Worm (Caenorhabditis elegans) whole organism, L4 larva: ENCODE data around the gene ZK105.14.

ENCODE experiments used
- F10B5.3 ChIP-seq: sonication (generic microtip); optimal IDR thresholded peaks from 2 replicates; lab custom pipeline; 2016; ENCODE audit warnings: mild to moderate bottlenecking, missing genetic modification characterization, missing compliant biosample characterization
- F37D6.2 ChIP-seq: sonication (generic microtip); optimal IDR thresholded peaks from 2 replicates; lab custom pipeline; 2016; ENCODE audit warnings: mild to moderate bottlenecking, missing genetic modification characterization, missing compliant biosample characterization
- T26A8.4 ChIP-seq: fragments of 200-800 bp; sonication (Bioruptor generic); IDR thresholded peaks from 2 replicates; pipeline ENCODE4 v1.3.6; 2022; ENCODE audit warnings: missing genetic modification characterization, missing compliant biosample characterization
- Y105C5A.15 ChIP-seq: fragments of 200-800 bp; sonication (Bioruptor generic); IDR thresholded peaks from 2 replicates; pipeline ENCODE4 v1.3.6; 2022; ENCODE audit warnings: missing genetic modification characterization, missing compliant biosample characterization
- aha-1 ChIP-seq: fragments of 150-350 bp; peaks from one replicate; lab custom pipeline; 2014; ENCODE audit warnings: missing biosample characterization, missing genetic modification characterization
- ceh-28 ChIP-seq: fragments of 150-350 bp; optimal IDR thresholded peaks from 2 replicates; lab custom pipeline; 2014; ENCODE audit warnings: missing biosample characterization, missing genetic modification reagents, missing genetic modification characterization
- ceh-32 ChIP-seq: sonication (generic microtip); optimal IDR thresholded peaks from 2 replicates; lab custom pipeline; 2016; ENCODE audit warnings: mild to moderate bottlenecking, missing genetic modification characterization, missing compliant biosample characterization; ENCODE audit not compliant: poor library complexity
- ceh-44 ChIP-seq: fragments of 200-800 bp; sonication (Bioruptor generic); IDR thresholded peaks from 2 replicates; pipeline ENCODE4 v1.3.6; 2022; ENCODE audit warnings: missing genetic modification reagents, missing genetic modification characterization, missing compliant biosample characterization
- ces-1 ChIP-seq: fragments of 150-350 bp; sonication (generic microtip); optimal IDR thresholded peaks from 4 replicates; lab custom pipeline; 2014; ENCODE audit warnings: missing biosample characterization, missing genetic modification reagents, missing genetic modification characterization
- daf-16 ChIP-seq, 3 experiments: sonication (generic microtip); optimal IDR thresholded peaks; 2 replicates each; lab custom pipeline; 2016 to 2017; ENCODE audit warnings: missing genetic modification characterization in 3 of 3, missing genetic modification reagents in 3 of 3, mild to moderate bottlenecking in 2 of 3, missing compliant biosample characterization in 2 of 3, missing biosample characterization in 1 of 3, moderate library complexity in 1 of 3
- dmd-6 ChIP-seq: fragments of 200-800 bp; sonication (Bioruptor generic); IDR thresholded peaks from 2 replicates; pipeline ENCODE4 v1.3.6; 2022; ENCODE audit warnings: missing genetic modification reagents, missing genetic modification characterization, missing compliant biosample characterization
- dmd-9 ChIP-seq: fragments of 200-800 bp; sonication (Bioruptor generic); IDR thresholded peaks from 2 replicates; pipeline ENCODE4 v1.3.6; 2022; ENCODE audit warnings: missing genetic modification reagents, missing genetic modification characterization, missing compliant biosample characterization
- dve-1 ChIP-seq: sonication (generic microtip); optimal IDR thresholded peaks from 2 replicates; lab custom pipeline; 2017; ENCODE audit warnings: antibody characterized with exemption, mild to moderate bottlenecking, missing genetic modification characterization, missing compliant biosample characterization; ENCODE audit not compliant: insufficient read depth
- fkh-10 ChIP-seq: fragments of 150-350 bp; optimal IDR thresholded peaks from 2 replicates; lab custom pipeline; 2014; ENCODE audit warnings: missing biosample characterization, missing genetic modification reagents, missing genetic modification characterization
- fos-1 ChIP-seq: fragments of 150-350 bp; optimal IDR thresholded peaks from 2 replicates; lab custom pipeline; 2014; ENCODE audit warnings: missing biosample characterization, missing genetic modification characterization
- hif-1 ChIP-seq, 2 experiments: sonication (generic microtip); optimal IDR thresholded peaks; 2 replicates each; lab custom pipeline; 2016 to 2017; ENCODE audit warnings: missing compliant biosample characterization in 2 of 2, missing genetic modification characterization in 2 of 2, missing genetic modification reagents in 2 of 2, missing genotype in 2 of 2, mild to moderate bottlenecking in 1 of 2
- hmg-1.1 ChIP-seq: fragments of 200-800 bp; sonication (Bioruptor generic); IDR thresholded peaks from 2 replicates; pipeline ENCODE4 v1.3.6; 2022; ENCODE audit warnings: missing genetic modification reagents, missing genetic modification characterization, missing compliant biosample characterization
- jun-1 ChIP-seq: fragments of 150-350 bp; optimal IDR thresholded peaks from 2 replicates; lab custom pipeline; 2014; ENCODE audit warnings: missing biosample characterization, missing genetic modification reagents, missing genetic modification characterization
- lin-15B ChIP-seq: fragments of 150-350 bp; sonication (generic microtip); optimal IDR thresholded peaks from 3 replicates; lab custom pipeline; 2014; ENCODE audit warnings: missing biosample characterization, missing genetic modification characterization
- madf-9 ChIP-seq: fragments of 200-800 bp; sonication (Bioruptor generic); conservative IDR thresholded peaks from 2 replicates; pipeline ENCODE4 v1.3.6; 2022; ENCODE audit warnings: missing genetic modification reagents, missing genetic modification characterization, missing compliant biosample characterization
- mdt-29 ChIP-seq: fragments of 200-800 bp; sonication (Bioruptor generic); IDR thresholded peaks from 2 replicates; pipeline ENCODE4 v1.3.6; 2022; ENCODE audit warnings: missing genetic modification reagents, missing genetic modification characterization, missing compliant biosample characterization
- mxl-2 ChIP-seq: fragments of 200-800 bp; sonication (Bioruptor generic); conservative IDR thresholded peaks from 2 replicates; pipeline ENCODE4 v1.3.6; 2022; ENCODE audit warnings: missing genetic modification reagents, missing genetic modification characterization, missing compliant biosample characterization
- nhr-11 ChIP-seq: fragments of 150-350 bp; optimal IDR thresholded peaks from 2 replicates; lab custom pipeline; 2014; ENCODE audit warnings: missing biosample characterization, missing genetic modification characterization
- nhr-111 ChIP-seq: fragments of 200-800 bp; sonication (Bioruptor generic); optimal IDR thresholded peaks from 2 replicates; lab custom pipeline; 2018; ENCODE audit warnings: mild to moderate bottlenecking, missing genetic modification characterization, missing compliant biosample characterization
- nhr-25 ChIP-seq: sonication (generic microtip); optimal IDR thresholded peaks from 2 replicates; lab custom pipeline; 2017; ENCODE audit warnings: missing genetic modification characterization, mild to moderate bottlenecking, missing compliant biosample characterization, antibody characterized with exemption, moderate library complexity, borderline replicate concordance; ENCODE audit not compliant: insufficient read depth
- php-3 ChIP-seq: fragments of 200-800 bp; sonication (Bioruptor generic); IDR thresholded peaks from 2 replicates; pipeline ENCODE4 v1.3.6; 2022; ENCODE audit warnings: missing genetic modification reagents, missing genetic modification characterization, missing compliant biosample characterization
- pqm-1 ChIP-seq: sonication (generic microtip); optimal IDR thresholded peaks from 2 replicates; lab custom pipeline; 2017; ENCODE audit warnings: missing biosample characterization, missing genetic modification characterization
- saeg-2 ChIP-seq: fragments of 200-800 bp; sonication (Bioruptor generic); IDR thresholded peaks from 2 replicates; pipeline ENCODE4 v1.3.6; 2022; ENCODE audit warnings: missing genetic modification reagents, missing genetic modification characterization, missing compliant biosample characterization
- unc-62 ChIP-seq, 3 experiments: fragments of 150-350 bp in 1 of 3; sonication (generic microtip); optimal IDR thresholded peaks in 2 of 3; peaks in 1 of 3; 1 replicate in 1 of 3; 2 replicates in 2 of 3; lab custom pipeline; 2014 to 2017; ENCODE audit warnings: missing biosample characterization in 3 of 3, missing genetic modification characterization in 3 of 3, missing genetic modification reagents in 3 of 3, missing genotype in 1 of 3
- vab-7 ChIP-seq: fragments of 200-800 bp; sonication (Bioruptor generic); IDR thresholded peaks from 2 replicates; pipeline ENCODE4 v1.3.6; 2022; ENCODE audit warnings: missing genetic modification reagents, missing genetic modification characterization, missing compliant biosample characterization
- zip-11 ChIP-seq: fragments of 200-800 bp; sonication (Bioruptor generic); IDR thresholded peaks from 2 replicates; pipeline ENCODE4 v1.3.6; 2022; ENCODE audit warnings: missing genetic modification characterization, missing compliant biosample characterization
- ztf-7 ChIP-seq: fragments of 150-350 bp; optimal IDR thresholded peaks from 2 replicates; lab custom pipeline; 2014; ENCODE audit warnings: missing biosample characterization, missing genetic modification characterization

The ZK105.14 gene

ce11 chrV:7721945-7722344, at the start of gene ZK105.14:
ZK105.14 (minus strand) TSS chrV:7722045.
- TF ChIP-seq aha-1 (tag; lab: Kevin White, UChicago) (peak; percentile 32), madf-9 (no peak)

- TF ChIP-seq F37D6.2 (tag; lab: Kevin White, UChicago) = no peak
- no peak for TF ChIP-seq ceh-28 (tag; lab: Kevin White, UChicago)
- no peak for TF ChIP-seq ceh-44 (GFP tag; lab: Robert Waterston, UW)
- no peak for TF ChIP-seq jun-1 (tag; lab: Kevin White, UChicago)
- no peak for TF ChIP-seq vab-7 (GFP tag; lab: Robert Waterston, UW)
- no peak for TF ChIP-seq nhr-11
- no peak for TF ChIP-seq saeg-2 (GFP tag; lab: Robert Waterston, UW)
- no peak for TF ChIP-seq ces-1 (GFP tag; lab: Kevin White, UChicago)
- no peak for TF ChIP-seq unc-62 (GFP tag; optimal IDR thresholded peaks at IDR 0.05 in 1 of 2; lab: Kevin White, UChicago)
- no peak for TF ChIP-seq unc-62 (tag; optimal IDR thresholded peaks at IDR 0.05; lab: Kevin White, UChicago)
- no peak for TF ChIP-seq lin-15B (tag; lab: Kevin White, UChicago)
- no peak for TF ChIP-seq ceh-32 (tag; lab: Kevin White, UChicago)
- TF ChIP-seq T26A8.4 (GFP tag; lab: Robert Waterston, UW) = no peak
- no peak for TF ChIP-seq Y105C5A.15 (GFP tag; lab: Robert Waterston, UW)
- TF ChIP-seq mxl-2 (GFP tag; lab: Robert Waterston, UW) = no peak
Observed at ce11 chrV:7770961-7771360, 49.1 kb upstream of the ZK105.14 start, which contains the start of gene frpr-3. frpr-3 (plus strand) TSS chrV:7771261.

ce11 chrV:7761906-7762305, 40.1 kb upstream of the ZK105.14 start:
- no peak for TF ChIP-seq hif-1 (tag; optimal IDR thresholded peaks at IDR 0.05; lab: Kevin White, UChicago)
- TF ChIP-seq nhr-25 (tag; lab: Kevin White, UChicago) = no peak
- no peak for TF ChIP-seq dmd-6 (GFP tag; lab: Robert Waterston, UW)
- no peak for TF ChIP-seq F10B5.3 (tag; lab: Kevin White, UChicago)
- no peak for TF ChIP-seq fkh-10 (GFP tag; lab: Kevin White, UChicago)
- TF ChIP-seq nhr-111 (GFP tag; lab: Kevin White, UChicago) = no peak
- 0 out of 2 replicates have a peak, but pooled peaks have one; percentile 20 for TF ChIP-seq mdt-29 (GFP tag; lab: Robert Waterston, UW)

ce11 chrV:7760174-7760573, 38.3 kb upstream of the ZK105.14 start, which contains the start of gene hint-3:
hint-3 (plus strand) TSS chrV:7760474.
- TF ChIP-seq daf-16 (GFP tag; optimal IDR thresholded peaks at IDR 0.05; lab: Kevin White, UChicago) (no peak), daf-16 (tag; optimal IDR thresholded peaks at IDR 0.05; lab: Kevin White, UChicago) (peak; percentile 64), php-3 (GFP tag; lab: Robert Waterston, UW) (0 out of 2 replicates have a peak, but pooled peaks have one; percentile 25), hmg-1.1 (GFP tag; lab: Robert Waterston, UW) (no peak), dmd-6 (GFP tag; lab: Robert Waterston, UW) (peak; percentile 32; the same call in 1 of the 2 replicates), mdt-29 (GFP tag; lab: Robert Waterston, UW) (no peak), fos-1 (tag; lab: Kevin White, UChicago) (no peak), pqm-1 (tag; lab: Kevin White, UChicago) (peak; percentile 28), nhr-11 (no peak), dve-1 (tag; lab: Kevin White, UChicago) (peak; percentile 13), dmd-9 (GFP tag; lab: Robert Waterston, UW) (no peak), zip-11 (GFP tag; lab: Robert Waterston, UW) (no peak), vab-7 (GFP tag; lab: Robert Waterston, UW) (no peak), ztf-7 (tag; lab: Kevin White, UChicago) (peak; percentile 20)
